Fruit fly (Drosophila melanogaster): ENCODE results near the gene CG3706.

Gene CG3706

dm6 chrX:955873-956272 is 23.6 kb upstream of the CG3706 start (continued):
- TF ChIP-seq Asciz (GFP tag; optimal IDR thresholded peaks at IDR 0.05) (peak; percentile 18), sob (GFP tag; IDR thresholded peaks at IDR 0.05) (peak; percentile 53; the same call in 1 of the 2 replicates), Ravus (GFP tag; IDR thresholded peaks at IDR 0.05) (no peak; the same call in 1 of the 2 replicates), Awh (GFP tag; IDR thresholded peaks at IDR 0.05) (no peak), CG7987 (GFP tag; optimal IDR thresholded peaks at IDR 0.05) (no peak), maf-S (GFP tag; optimal IDR thresholded peaks at IDR 0.05) (peak; percentile 6), dan (GFP tag; IDR thresholded peaks at IDR 0.05) (no peak), dimm (GFP tag; IDR thresholded peaks at IDR 0.05) (0 out of 2 replicates have a peak, but pooled peaks have one; percentile 19), Gsc (GFP tag; IDR thresholded peaks at IDR 0.05) (no peak), crol (GFP tag; IDR thresholded peaks at IDR 0.05) (0 out of 2 replicates have a peak, but pooled peaks have one; percentile 3), oc (tag; optimal IDR thresholded peaks at IDR 0.05) (peak; percentile 30), NfI (GFP tag; optimal IDR thresholded peaks at IDR 0.05) (peak; percentile 62), CG10979 (tag; optimal IDR thresholded peaks at IDR 0.05) (peak; percentile 55), mirr (GFP tag; optimal IDR thresholded peaks at IDR 0.05) (no peak), CG31224 (GFP tag; IDR thresholded peaks at IDR 0.05) (no peak), hbn (GFP tag; IDR thresholded peaks at IDR 0.05; ENCODE audit: partially characterized antibody) (no peak), lola (GFP tag; optimal IDR thresholded peaks at IDR 0.05) (no peak), CG17912 (GFP tag; optimal IDR thresholded peaks at IDR 0.05) (no peak), CG17802 (tag; optimal IDR thresholded peaks at IDR 0.05) (peak; percentile 24), CG15601 (tag; optimal IDR thresholded peaks at IDR 0.05) (no peak), pnt (GFP tag; optimal IDR thresholded peaks at IDR 0.05) (peak; percentile 67), Hmr (GFP tag; optimal IDR thresholded peaks at IDR 0.05) (peak; percentile 65), da (GFP tag; optimal IDR thresholded peaks at IDR 0.05) (no peak), CG12659 (GFP tag; optimal IDR thresholded peaks at IDR 0.05) (peak; percentile 34), psq (GFP tag; optimal IDR thresholded peaks at IDR 0.05) (no peak), seq (GFP tag; IDR thresholded peaks at IDR 0.05) (peak; percentile 57), CG17385 (GFP tag; optimal IDR thresholded peaks at IDR 0.05) (peak; percentile 41), slp2 (GFP tag; optimal IDR thresholded peaks at IDR 0.05) (peak; percentile 43), Pdp1 (GFP tag; optimal IDR thresholded peaks at IDR 0.05) (peak in 1 of 2 experiments; percentile 59), sisA (GFP tag; IDR thresholded peaks at IDR 0.05) (peak; percentile 75), br (optimal IDR thresholded peaks at IDR 0.05) (no peak), CG17361 (GFP tag; IDR thresholded peaks at IDR 0.05) (peak; percentile 53; the same call in 1 of the 3 replicates), CG18476 (GFP tag; optimal IDR thresholded peaks at IDR 0.05) (no peak), CG33557 (GFP tag; optimal IDR thresholded peaks at IDR 0.05) (no peak), CG11696 (GFP tag; IDR thresholded peaks at IDR 0.05) (no peak), Taf1 (GFP tag; IDR thresholded peaks at IDR 0.05) (no peak), CG9215 (GFP tag; IDR thresholded peaks at IDR 0.05) (peak; percentile 61), CG14441 (GFP tag; IDR thresholded peaks at IDR 0.05) (peak; percentile 63), Poxn (GFP tag; IDR thresholded peaks at IDR 0.05) (no peak), zen2 (GFP tag; IDR thresholded peaks at IDR 0.05; ENCODE audit: partially characterized antibody) (no peak), CG31365 (tag; optimal IDR thresholded peaks at IDR 0.05) (peak; percentile 15), CG12744 (GFP tag; optimal IDR thresholded peaks at IDR 0.05) (no peak), CG4730 (GFP tag; IDR thresholded peaks at IDR 0.05) (peak; percentile 51; the same call in 1 of the 2 replicates), CG12219 (GFP tag; optimal IDR thresholded peaks at IDR 0.05) (peak; percentile 57), Dek (tag; optimal IDR thresholded peaks at IDR 0.05) (peak; percentile 46), CG9609 (GFP tag; optimal IDR thresholded peaks at IDR 0.05) (peak; percentile 34), Hr51 (GFP tag; optimal IDR thresholded peaks at IDR 0.05) (peak; percentile 7 to 65), hkb (optimal IDR thresholded peaks at IDR 0.05) (no peak), hkb (GFP tag; IDR thresholded peaks at IDR 0.05) (peak; percentile 67), tio (GFP tag; optimal IDR thresholded peaks at IDR 0.05) (peak; percentile 14), CG18619 (GFP tag; optimal IDR thresholded peaks at IDR 0.05) (peak; percentile 47), Sin3A (optimal IDR thresholded peaks at IDR 0.05) (no peak)

Data from whole organism, embryonic.